Worm (Caenorhabditis elegans): ENCODE data around the gene C14H10.2.

ce11 chrX:10245617-10246016 is 7.1 kb downstream of the C14H10.2 start:
- TF ChIP-seq lin-35 (GFP tag; optimal IDR thresholded peaks at IDR 0.05): no peak
- no peak for TF ChIP-seq unc-130 (tag; optimal IDR thresholded peaks at IDR 0.05)
- no peak for TF ChIP-seq snpc-4 (tag; optimal IDR thresholded peaks at IDR 0.05)
- TF ChIP-seq C04F5.9 (tag; optimal IDR thresholded peaks at IDR 0.05): no peak
- TF ChIP-seq nhr-28 (tag; optimal IDR thresholded peaks at IDR 0.05): no peak
- no peak for TF ChIP-seq zag-1 (tag; optimal IDR thresholded peaks at IDR 0.05)
- no peak for TF ChIP-seq lsy-2 (tag; optimal IDR thresholded peaks at IDR 0.05)
- TF ChIP-seq dsc-1 (tag; optimal IDR thresholded peaks at IDR 0.05): no peak
